4 worm cellular contexts compared by ENCODE assay signal in genomic region chrII:11184757-11185341, ce11.
A peak's percentile ranks its signal among the peaks of the same experiment; 100 is the strongest.
TF ChIP-seq lines count a peak whose summit lies in the region.

TSS of gene lir-3 (minus strand) at chrII:11184807.

TF ChIP-seq in whole organism, L2 larva, 48 proteins besides CTCF, POLR2A, EP300 and RAD21:
- no peak for TF ChIP-seq egl-27 (tag; optimal IDR thresholded peaks at IDR 0.05; lab: Kevin White, UChicago)
- no peak for TF ChIP-seq nhr-12 (tag; optimal IDR thresholded peaks at IDR 0.05; lab: Kevin White, UChicago)
- peak; percentile 52 for TF ChIP-seq C34F6.9 (tag; optimal IDR thresholded peaks at IDR 0.05; lab: Kevin White, UChicago)
- no peak for TF ChIP-seq elt-3 (tag; optimal IDR thresholded peaks at IDR 0.05; lab: Kevin White, UChicago)
- no peak for TF ChIP-seq sem-4 (tag; optimal IDR thresholded peaks at IDR 0.05; lab: Kevin White, UChicago)
- no peak for TF ChIP-seq gmeb-1 (tag; optimal IDR thresholded peaks at IDR 0.05; lab: Kevin White, UChicago)
- no peak for TF ChIP-seq alr-1 (tag; optimal IDR thresholded peaks at IDR 0.05; lab: Kevin White, UChicago)
- no peak for TF ChIP-seq unc-39 (tag; optimal IDR thresholded peaks at IDR 0.05; lab: Kevin White, UChicago)
- peak; percentile 36 for TF ChIP-seq unc-55 (GFP tag; optimal IDR thresholded peaks at IDR 0.05; lab: Kevin White, UChicago)
- no peak for TF ChIP-seq lin-13 (GFP tag; optimal IDR thresholded peaks at IDR 0.05; lab: Kevin White, UChicago)
- peak; percentile 7 for TF ChIP-seq sma-9 (GFP tag; optimal IDR thresholded peaks at IDR 0.05; lab: Kevin White, UChicago)
- TF ChIP-seq sma-9 (tag; optimal IDR thresholded peaks at IDR 0.05; lab: Kevin White, UChicago) = no peak
- TF ChIP-seq nhr-6 (tag; optimal IDR thresholded peaks at IDR 0.05; lab: Kevin White, UChicago) = no peak
- peak in 1 of 2 experiments; percentile 37 for TF ChIP-seq lsy-2 (tag; optimal IDR thresholded peaks at IDR 0.05; lab: Kevin White, UChicago)
- no peak for TF ChIP-seq nhr-77 (tag; optimal IDR thresholded peaks at IDR 0.05; lab: Kevin White, UChicago)
- TF ChIP-seq dmd-4 (tag; optimal IDR thresholded peaks at IDR 0.05; lab: Kevin White, UChicago) = no peak
- no peak for TF ChIP-seq mbf-1 (tag; optimal IDR thresholded peaks at IDR 0.05; lab: Kevin White, UChicago)
- TF ChIP-seq F13H6.1 (tag; optimal IDR thresholded peaks at IDR 0.05; lab: Kevin White, UChicago) = peak; percentile 24
- TF ChIP-seq nhr-237 (tag; optimal IDR thresholded peaks at IDR 0.05; lab: Kevin White, UChicago) = no peak
- peak; percentile 21 for TF ChIP-seq nhr-129 (tag; optimal IDR thresholded peaks at IDR 0.05; lab: Kevin White, UChicago)
- no peak for TF ChIP-seq nhr-21 (tag; optimal IDR thresholded peaks at IDR 0.05; lab: Kevin White, UChicago)
- no peak for TF ChIP-seq ZK546.5 (tag; optimal IDR thresholded peaks at IDR 0.05; lab: Kevin White, UChicago)
- no peak for TF ChIP-seq ztf-4 (tag; optimal IDR thresholded peaks at IDR 0.05; lab: Kevin White, UChicago)
- TF ChIP-seq ztf-11 (tag; optimal IDR thresholded peaks at IDR 0.05; lab: Kevin White, UChicago) = no peak

TF ChIP-seq in whole organism, L4 larva, 104 proteins besides CTCF, POLR2A, EP300 and RAD21 (continues in another document):
- TF ChIP-seq ztf-7 (tag; optimal IDR thresholded peaks at IDR 0.05; lab: Kevin White, UChicago) = no peak
- TF ChIP-seq fos-1 (tag; optimal IDR thresholded peaks at IDR 0.05; lab: Kevin White, UChicago) = no peak
- TF ChIP-seq zfp-3 (GFP tag; conservative IDR thresholded peaks at IDR 0.05; lab: Robert Waterston, UW) = no peak
- no peak for TF ChIP-seq tag-97 (GFP tag; IDR thresholded peaks at IDR 0.05; lab: Robert Waterston, UW)
- TF ChIP-seq attf-4 (tag; optimal IDR thresholded peaks at IDR 0.05; lab: Kevin White, UChicago) = no peak
- TF ChIP-seq arid-1 (GFP tag; conservative IDR thresholded peaks at IDR 0.05; lab: Robert Waterston, UW) = no peak
- TF ChIP-seq ceh-20 (GFP tag; IDR thresholded peaks at IDR 0.05; lab: Robert Waterston, UW) = no peak
- no peak for TF ChIP-seq snpc-4 (tag; optimal IDR thresholded peaks at IDR 0.05; lab: Kevin White, UChicago)
- TF ChIP-seq Y75B8A.6 (GFP tag; IDR thresholded peaks at IDR 0.05; lab: Robert Waterston, UW) = no peak
- TF ChIP-seq daf-16 (GFP tag; optimal IDR thresholded peaks at IDR 0.05; lab: Kevin White, UChicago) = no peak
- peak; percentile 48 for TF ChIP-seq daf-16 (tag; optimal IDR thresholded peaks at IDR 0.05; lab: Kevin White, UChicago)
- TF ChIP-seq aha-1 (tag; lab: Kevin White, UChicago) = peak; percentile 74
- no peak for TF ChIP-seq zip-2 (tag; optimal IDR thresholded peaks at IDR 0.05; lab: Kevin White, UChicago)
- no peak for TF ChIP-seq mdt-29 (GFP tag; IDR thresholded peaks at IDR 0.05; lab: Robert Waterston, UW)
- no peak for TF ChIP-seq nhr-77 (tag; optimal IDR thresholded peaks at IDR 0.05; lab: Kevin White, UChicago)
- peak; percentile 51 for TF ChIP-seq mxl-3 (GFP tag; optimal IDR thresholded peaks at IDR 0.05; lab: Kevin White, UChicago)
- TF ChIP-seq nhr-6 (tag; optimal IDR thresholded peaks at IDR 0.05; lab: Kevin White, UChicago) = no peak
- TF ChIP-seq nhr-41 (GFP tag; IDR thresholded peaks at IDR 0.05; lab: Robert Waterston, UW) = no peak
- no peak for TF ChIP-seq dmd-6 (GFP tag; IDR thresholded peaks at IDR 0.05; lab: Robert Waterston, UW)
- peak; percentile 58 for TF ChIP-seq hlh-11 (tag; optimal IDR thresholded peaks at IDR 0.05; lab: Kevin White, UChicago)
- TF ChIP-seq lin-13 (GFP tag; optimal IDR thresholded peaks at IDR 0.05; lab: Kevin White, UChicago) = no peak
- peak; percentile 44 for TF ChIP-seq mes-2 (tag; optimal IDR thresholded peaks at IDR 0.05; lab: Kevin White, UChicago; ENCODE audit: poor library complexity, severe bottlenecking)
- peak; percentile 73 for TF ChIP-seq hmg-1.1 (GFP tag; IDR thresholded peaks at IDR 0.05; lab: Robert Waterston, UW)
- no peak for TF ChIP-seq nhr-11 (tag; optimal IDR thresholded peaks at IDR 0.05; lab: Kevin White, UChicago)
- TF ChIP-seq R02D3.7 (tag; optimal IDR thresholded peaks at IDR 0.05; lab: Kevin White, UChicago) = no peak
- no peak for TF ChIP-seq dve-1 (tag; optimal IDR thresholded peaks at IDR 0.05; lab: Kevin White, UChicago; ENCODE audit: insufficient read depth)

TF ChIP-seq in whole organism, late embryonic, 69 proteins besides CTCF, POLR2A, EP300 and RAD21:
- no peak for TF ChIP-seq ceh-6 (GFP tag; optimal IDR thresholded peaks at IDR 0.05; lab: Kevin White, UChicago)
- TF ChIP-seq ama-1 (optimal IDR thresholded peaks at IDR 0.05; lab: Kevin White, UChicago) = no peak
- peak; percentile 44 for TF ChIP-seq unc-55 (GFP tag; optimal IDR thresholded peaks at IDR 0.05; lab: Kevin White, UChicago)
- TF ChIP-seq pros-1 (tag; optimal IDR thresholded peaks at IDR 0.05; lab: Kevin White, UChicago) = peak; percentile 24
- TF ChIP-seq tbx-2 (tag; optimal IDR thresholded peaks at IDR 0.05; lab: Kevin White, UChicago) = peak; percentile 28
- peak; percentile 47 for TF ChIP-seq ceh-48 (tag; optimal IDR thresholded peaks at IDR 0.05; lab: Kevin White, UChicago)
- no peak for TF ChIP-seq K02D7.2 (tag; optimal IDR thresholded peaks at IDR 0.05; lab: Kevin White, UChicago)
- peak; percentile 24 for TF ChIP-seq hlh-30 (tag; optimal IDR thresholded peaks at IDR 0.05; lab: Kevin White, UChicago; ENCODE audit: insufficient read depth)
- TF ChIP-seq syd-9 (tag; optimal IDR thresholded peaks at IDR 0.05; lab: Kevin White, UChicago) = peak; percentile 2
- TF ChIP-seq nfya-1 (tag; optimal IDR thresholded peaks at IDR 0.05; lab: Kevin White, UChicago) = peak; percentile 50
- TF ChIP-seq C08G9.2 (tag; optimal IDR thresholded peaks at IDR 0.05; lab: Kevin White, UChicago) = peak; percentile 26
- peak; percentile 63 for TF ChIP-seq ceh-31 (tag; optimal IDR thresholded peaks at IDR 0.05; lab: Kevin White, UChicago)
- TF ChIP-seq pag-3 (tag; optimal IDR thresholded peaks at IDR 0.05; lab: Kevin White, UChicago; ENCODE audit: borderline replicate concordance) = no peak
- no peak for TF ChIP-seq unc-86 (tag; optimal IDR thresholded peaks at IDR 0.05; lab: Kevin White, UChicago)
- TF ChIP-seq ceh-18 (tag; optimal IDR thresholded peaks at IDR 0.05; lab: Kevin White, UChicago) = peak; percentile 39
- peak; percentile 44 for TF ChIP-seq sdc-2 (tag; optimal IDR thresholded peaks at IDR 0.05; lab: Kevin White, UChicago)
- peak; percentile 39 for TF ChIP-seq fkh-6 (tag; optimal IDR thresholded peaks at IDR 0.05; lab: Kevin White, UChicago)
- peak; percentile 65 for TF ChIP-seq ref-2 (tag; optimal IDR thresholded peaks at IDR 0.05; lab: Kevin White, UChicago)
- peak; percentile 15 for TF ChIP-seq hlh-6 (tag; optimal IDR thresholded peaks at IDR 0.05; lab: Kevin White, UChicago)
- no peak for TF ChIP-seq fax-1 (tag; optimal IDR thresholded peaks at IDR 0.05; lab: Kevin White, UChicago)
- peak; percentile 38 for TF ChIP-seq unc-42 (tag; optimal IDR thresholded peaks at IDR 0.05; lab: Kevin White, UChicago)
- TF ChIP-seq fkh-10 (GFP tag; optimal IDR thresholded peaks at IDR 0.05; lab: Kevin White, UChicago) = no peak
- TF ChIP-seq ceh-24 (tag; optimal IDR thresholded peaks at IDR 0.05; lab: Kevin White, UChicago) = no peak
- peak; percentile 0 for TF ChIP-seq rnt-1 (tag; optimal IDR thresholded peaks at IDR 0.05; lab: Kevin White, UChicago)
TF ChIP-seq in whole organism, late embryonic: peak in this region for 16.

TF ChIP-seq in whole organism, mixed stage, embryonic, 35 proteins besides CTCF, POLR2A, EP300 and RAD21 (continues in another document):
- TF ChIP-seq unc-62 (GFP tag; optimal IDR thresholded peaks at IDR 0.05; lab: Kevin White, UChicago) (no peak), elt-1 (tag; optimal IDR thresholded peaks at IDR 0.05; lab: Kevin White, UChicago; ENCODE audit: borderline replicate concordance, insufficient read depth) (no peak), elt-3 (tag; optimal IDR thresholded peaks at IDR 0.05; lab: Kevin White, UChicago) (no peak), nhr-237 (tag; optimal IDR thresholded peaks at IDR 0.05; lab: Kevin White, UChicago) (no peak), hlh-1 (tag; optimal IDR thresholded peaks at IDR 0.05; lab: Kevin White, UChicago) (peak; percentile 48), mls-2 (tag; optimal IDR thresholded peaks at IDR 0.05; lab: Kevin White, UChicago) (peak; percentile 21), ztf-11 (tag; optimal IDR thresholded peaks at IDR 0.05; lab: Kevin White, UChicago) (no peak), unc-120 (tag; optimal IDR thresholded peaks at IDR 0.05; lab: Kevin White, UChicago; ENCODE audit: poor library complexity, severe bottlenecking) (peak; percentile 11), tbx-8 (GFP tag; optimal IDR thresholded peaks at IDR 0.05; lab: Kevin White, UChicago) (no peak), snpc-4 (tag; optimal IDR thresholded peaks at IDR 0.05; lab: Kevin White, UChicago) (no peak), lsy-2 (tag; optimal IDR thresholded peaks at IDR 0.05; lab: Kevin White, UChicago) (no peak), ceh-43 (GFP tag; optimal IDR thresholded peaks at IDR 0.05; lab: Kevin White, UChicago) (no peak), lin-32 (GFP tag; optimal IDR thresholded peaks at IDR 0.05; lab: Kevin White, UChicago) (peak; percentile 34), pha-4 (tag; optimal IDR thresholded peaks at IDR 0.05; lab: Kevin White, UChicago) (no peak), nhr-12 (tag; optimal IDR thresholded peaks at IDR 0.05; lab: Kevin White, UChicago) (no peak), mab-5 (tag; optimal IDR thresholded peaks at IDR 0.05; lab: Kevin White, UChicago) (no peak), sem-2 (GFP tag; optimal IDR thresholded peaks at IDR 0.05; lab: Kevin White, UChicago) (no peak), sptf-1 (tag; optimal IDR thresholded peaks at IDR 0.05; lab: Kevin White, UChicago) (no peak), flh-1 (GFP tag; optimal IDR thresholded peaks at IDR 0.05; lab: Kevin White, UChicago) (no peak), zip-8 (tag; optimal IDR thresholded peaks at IDR 0.05; lab: Kevin White, UChicago) (no peak), lin-13 (tag; optimal IDR thresholded peaks at IDR 0.05; lab: Kevin White, UChicago) (no peak), ces-1 (GFP tag; optimal IDR thresholded peaks at IDR 0.05; lab: Kevin White, UChicago) (peak; percentile 15), mep-1 (tag; optimal IDR thresholded peaks at IDR 0.05; lab: Kevin White, UChicago) (peak; percentile 0), unc-39 (tag; optimal IDR thresholded peaks at IDR 0.05; lab: Kevin White, UChicago) (no peak), ham-2 (GFP tag; optimal IDR thresholded peaks at IDR 0.05; lab: Kevin White, UChicago) (peak; percentile 48), nhr-2 (tag; optimal IDR thresholded peaks at IDR 0.05; lab: Kevin White, UChicago) (no peak), ceh-39 (tag; optimal IDR thresholded peaks at IDR 0.05; lab: Kevin White, UChicago) (no peak), nhr-28 (tag; optimal IDR thresholded peaks at IDR 0.05; lab: Kevin White, UChicago) (no peak), cnd-1 (tag; optimal IDR thresholded peaks at IDR 0.05; lab: Kevin White, UChicago) (peak; percentile 19), nhr-76 (tag; optimal IDR thresholded peaks at IDR 0.05; lab: Kevin White, UChicago) (no peak), M03D4.4 (tag; optimal IDR thresholded peaks at IDR 0.05; lab: Kevin White, UChicago) (no peak), bed-3 (GFP tag; optimal IDR thresholded peaks at IDR 0.05; lab: Kevin White, UChicago) (no peak)
